Fruit fly (Drosophila melanogaster): Measurements from ENCODE around the gene scf.

The scf gene

DNA sequence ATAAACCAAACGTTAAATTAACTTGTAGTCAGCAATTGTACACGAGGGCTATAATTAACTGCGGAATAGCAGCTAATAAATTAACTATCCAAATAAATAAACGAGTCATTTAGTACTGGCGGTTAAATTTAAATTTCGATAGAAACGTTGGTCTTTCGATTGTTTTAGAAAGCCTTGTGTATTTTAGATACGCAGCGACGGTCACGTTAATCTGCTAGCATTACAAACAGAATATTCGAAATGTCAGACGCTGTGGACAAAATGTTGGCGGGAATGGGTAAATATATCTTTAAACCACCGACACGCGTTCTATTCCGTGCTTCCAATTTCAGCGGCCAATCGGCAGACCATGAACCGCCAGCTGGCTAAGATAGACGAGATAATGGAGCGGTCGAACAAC, 33.1 kb downstream of the scf start, which contains the start of gene msd1 (continued):
- TF ChIP-seq YL-1 (GFP tag; optimal IDR thresholded peaks at IDR 0.05) (no peak), Fer1 (GFP tag; optimal IDR thresholded peaks at IDR 0.05) (peak; percentile 7), NfI (GFP tag; optimal IDR thresholded peaks at IDR 0.05) (no peak), CG9797 (GFP tag; optimal IDR thresholded peaks at IDR 0.05) (peak; percentile 63), gfzf (GFP tag; optimal IDR thresholded peaks at IDR 0.05) (peak; percentile 76), Ets65A (GFP tag) (no peak), stc (GFP tag; IDR thresholded peaks at IDR 0.05) (no peak), nerfin-1 (tag; optimal IDR thresholded peaks at IDR 0.05) (no peak), Dp (GFP tag; optimal IDR thresholded peaks at IDR 0.05) (peak; percentile 97), crol (GFP tag; IDR thresholded peaks at IDR 0.05) (no peak), h (optimal IDR thresholded peaks at IDR 0.05) (no peak), CkIIα-i1 (GFP tag; IDR thresholded peaks at IDR 0.05) (no peak), odd (GFP tag; optimal IDR thresholded peaks at IDR 0.05) (no peak), grau (tag; optimal IDR thresholded peaks at IDR 0.05) (no peak), Max (GFP tag; optimal IDR thresholded peaks at IDR 0.05) (no peak), CG5180 (GFP tag; optimal IDR thresholded peaks at IDR 0.05) (no peak), CG14050 (GFP tag; IDR thresholded peaks at IDR 0.05) (no peak), disco-r (GFP tag; optimal IDR thresholded peaks at IDR 0.05) (no peak), CG6254 (GFP tag; optimal IDR thresholded peaks at IDR 0.05) (no peak), CG8924 (tag; optimal IDR thresholded peaks at IDR 0.05) (no peak), CG3838 (GFP tag; optimal IDR thresholded peaks at IDR 0.05) (no peak), CG14965 (GFP tag; optimal IDR thresholded peaks at IDR 0.05; ENCODE audit: borderline replicate concordance) (no peak), tll (GFP tag; optimal IDR thresholded peaks at IDR 0.05) (no peak), CG1233 (GFP tag; optimal IDR thresholded peaks at IDR 0.05) (no peak), CG6765 (GFP tag; optimal IDR thresholded peaks at IDR 0.05) (no peak), CG13287 (GFP tag; IDR thresholded peaks at IDR 0.05; ENCODE audit: partially characterized antibody) (peak; percentile 59; the same call in 1 of the 2 replicates), Neu2 (GFP tag; optimal IDR thresholded peaks at IDR 0.05; ENCODE audit: borderline replicate concordance) (no peak), CG10979 (tag; optimal IDR thresholded peaks at IDR 0.05) (no peak), dmrt11E (tag; optimal IDR thresholded peaks at IDR 0.05) (no peak), CG17568 (GFP tag; optimal IDR thresholded peaks at IDR 0.05) (no peak), lbe (GFP tag; optimal IDR thresholded peaks at IDR 0.05) (no peak), mirr (GFP tag; optimal IDR thresholded peaks at IDR 0.05) (no peak), Optix (GFP tag; IDR thresholded peaks at IDR 0.05) (no peak), Xbp1 (GFP tag; optimal IDR thresholded peaks at IDR 0.05) (no peak), CG8478 (optimal IDR thresholded peaks at IDR 0.05) (no peak), Six4 (GFP tag; optimal IDR thresholded peaks at IDR 0.05) (no peak), tgo (GFP tag; IDR thresholded peaks at IDR 0.05) (no peak), Opbp (GFP tag; IDR thresholded peaks at IDR 0.05; ENCODE audit: partially characterized antibody) (peak; percentile 38; the same call in 2 of the 3 replicates), chif (GFP tag; optimal IDR thresholded peaks at IDR 0.05) (no peak), CG4282 (GFP tag; optimal IDR thresholded peaks at IDR 0.05) (no peak), rib (GFP tag; IDR thresholded peaks at IDR 0.05) (no peak), Ravus (GFP tag; IDR thresholded peaks at IDR 0.05) (no peak), CG1024 (GFP tag; IDR thresholded peaks at IDR 0.05) (no peak), CG10565 (GFP tag; optimal IDR thresholded peaks at IDR 0.05) (no peak), CrebB (tag; optimal IDR thresholded peaks at IDR 0.05) (no peak), CG6854 (GFP tag; optimal IDR thresholded peaks at IDR 0.05) (no peak), Antp (GFP tag; optimal IDR thresholded peaks at IDR 0.05) (no peak), CG34224 (GFP tag; IDR thresholded peaks at IDR 0.05; ENCODE audit: partially characterized antibody) (0 out of 3 replicates have a peak, but pooled peaks have one; percentile 19), CG14710 (tag; optimal IDR thresholded peaks at IDR 0.05) (no peak), Oaz (GFP tag; IDR thresholded peaks at IDR 0.05) (no peak), ken (GFP tag; IDR thresholded peaks at IDR 0.05) (no peak), unpg (GFP tag; optimal IDR thresholded peaks at IDR 0.05) (no peak)
